Worm (Caenorhabditis elegans) whole organism, L4/young adult: ENCODE data around the gene epg-3.

ENCODE experiments used
- W03F9.2 ChIP-seq: fragments of 150-350 bp; optimal IDR thresholded peaks from 2 replicates; lab custom pipeline; 2014; ENCODE audit warnings: missing biosample characterization, missing genetic modification characterization
- dao-5 ChIP-seq: sonication (generic microtip); optimal IDR thresholded peaks from 2 replicates; lab custom pipeline; 2016; ENCODE audit warnings: missing genotype, missing genetic modification characterization, moderate library complexity, missing compliant biosample characterization
- him-1 ChIP-seq: sonication (generic microtip); optimal IDR thresholded peaks from 2 replicates; lab custom pipeline; 2016; ENCODE audit warnings: missing genotype, missing genetic modification reagents, missing genetic modification characterization, missing compliant biosample characterization

The epg-3 gene

DNA sequence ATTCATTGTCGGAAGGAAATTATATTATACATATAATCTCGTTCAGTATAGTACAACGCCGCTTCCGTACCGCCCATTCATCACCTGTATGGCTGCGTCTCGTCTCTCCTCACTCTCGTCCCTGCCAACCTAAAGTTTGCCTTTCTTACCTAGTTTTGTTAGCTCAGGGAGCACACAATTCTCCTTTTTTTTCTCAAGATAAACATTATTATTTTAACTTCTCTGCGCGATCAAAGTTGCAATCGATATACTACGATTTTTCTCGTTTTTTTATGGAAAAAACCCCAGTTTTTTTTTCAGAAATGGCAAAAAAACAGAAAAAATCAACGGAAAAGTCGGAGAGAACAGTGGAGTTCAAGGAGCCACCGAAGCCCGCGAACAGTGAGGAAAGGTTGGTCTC lies at the start of gene epg-3:
Gene epg-3, plus strand, starts transcription at position 301 of the 400 bp plus-strand sequence.
- no peak for TF ChIP-seq W03F9.2 (tag; lab: Kevin White, UChicago)
- TF ChIP-seq him-1 = no peak
- TF ChIP-seq dao-5 (tag; lab: Kevin White, UChicago) = no peak

- no peak for TF ChIP-seq dao-5 (tag; lab: Kevin White, UChicago)
- no peak for TF ChIP-seq W03F9.2 (tag; lab: Kevin White, UChicago)
Observed at ce11 chrIII:12885153-12885552, 49.4 kb upstream of the epg-3 start.

DNA sequence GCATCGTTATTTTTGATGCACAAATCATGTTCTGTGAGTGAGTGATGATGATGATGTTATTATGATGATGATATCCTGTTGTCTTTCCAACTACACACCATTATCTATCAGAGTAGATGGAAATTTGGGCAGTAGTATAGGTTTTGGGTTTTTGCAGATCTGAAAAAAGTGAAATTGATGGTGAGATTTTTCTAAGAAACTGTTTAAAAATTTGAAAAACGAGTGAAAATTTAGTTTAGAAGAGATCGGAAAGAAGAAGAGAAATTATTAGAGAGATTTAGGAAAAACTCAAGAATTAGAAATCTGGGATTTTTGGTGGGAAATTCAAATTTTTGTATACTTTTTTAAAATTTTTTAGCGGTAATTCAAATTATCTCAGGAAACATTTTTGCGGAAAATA lies 42.9 kb upstream of the epg-3 start, which contains the start of the genes Y37D8A.29 and unc-71:
Gene Y37D8A.29, minus strand, starts transcription at position 101 of the 400 bp plus-strand sequence.
Gene unc-71, minus strand, starts transcription at position 159 of the 400 bp plus-strand sequence.
- TF ChIP-seq dao-5 (tag; lab: Kevin White, UChicago) (no peak), W03F9.2 (tag; lab: Kevin White, UChicago) (no peak), him-1 (no peak)

DNA sequence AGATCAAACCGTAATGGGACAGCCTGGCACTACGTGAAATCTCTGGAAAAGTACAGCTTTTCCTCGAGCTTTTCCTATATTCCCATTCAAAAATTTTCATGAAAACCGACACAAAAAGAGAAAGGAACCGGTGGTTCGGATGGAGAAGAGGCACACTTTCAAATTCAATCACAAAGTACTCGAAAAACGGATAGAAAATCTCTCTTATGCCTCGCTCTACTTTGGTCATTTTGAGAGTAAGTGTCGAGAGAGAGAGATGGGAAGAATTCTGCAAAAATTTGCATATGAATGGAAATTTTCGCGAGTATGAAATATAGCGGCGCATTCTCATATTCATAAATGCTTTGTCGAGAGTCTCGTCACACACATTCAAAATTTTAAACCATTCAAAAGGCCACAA lies 41.8 kb upstream of the epg-3 start:
- TF ChIP-seq dao-5 (tag; lab: Kevin White, UChicago) (no peak), him-1 (no peak), W03F9.2 (tag; lab: Kevin White, UChicago) (no peak)

ce11 chrIII:12894207-12894606 lies 40.3 kb upstream of the epg-3 start:
- no peak for TF ChIP-seq W03F9.2 (tag; lab: Kevin White, UChicago)
- TF ChIP-seq him-1 = no peak
- no peak for TF ChIP-seq dao-5 (tag; lab: Kevin White, UChicago)

ce11 chrIII:12904052-12904451 lies 30.5 kb upstream of the epg-3 start:
- TF ChIP-seq dao-5 (tag; lab: Kevin White, UChicago) (no peak), W03F9.2 (tag; lab: Kevin White, UChicago) (no peak), him-1 (no peak)

DNA sequence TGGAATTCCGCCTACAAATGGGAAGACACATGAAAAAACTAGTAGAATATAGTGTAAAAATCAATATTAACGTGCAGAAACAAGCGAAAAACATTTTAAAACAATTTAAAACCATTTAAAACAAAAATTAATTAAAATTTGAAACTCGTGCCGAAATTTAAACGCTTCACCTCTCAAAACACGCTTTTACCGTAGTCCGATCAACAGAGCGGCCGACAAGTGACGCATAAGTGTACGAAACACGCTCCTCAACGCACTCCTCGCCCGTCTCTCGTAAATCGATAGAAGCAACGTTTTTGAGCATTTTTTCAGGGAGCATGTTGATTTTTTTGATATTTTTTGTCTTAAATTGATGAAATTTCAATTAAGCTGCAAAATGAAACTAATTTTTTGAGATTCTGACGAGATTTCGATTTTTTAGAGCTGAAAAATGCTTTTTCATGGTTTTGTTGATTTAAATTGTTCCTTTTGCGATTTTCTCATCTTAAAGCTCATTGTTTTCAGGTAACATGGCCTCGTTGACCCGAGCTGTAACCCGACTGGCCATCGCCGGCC lies 29.5 kb upstream of the epg-3 start, which contains the start of gene cox-5A:
Gene cox-5A, plus strand, starts transcription at position 505 of the 555 bp plus-strand sequence.
- no peak for TF ChIP-seq dao-5 (tag; lab: Kevin White, UChicago)
- TF ChIP-seq him-1 = peak; percentile 98
- peak; percentile 99 for TF ChIP-seq W03F9.2 (tag; lab: Kevin White, UChicago)

ce11 chrIII:12906611-12907037 lies 27.9 kb upstream of the epg-3 start:
- TF ChIP-seq W03F9.2 (tag; lab: Kevin White, UChicago) (no peak), him-1 (no peak), dao-5 (tag; lab: Kevin White, UChicago) (no peak)

- TF ChIP-seq him-1 (no peak), W03F9.2 (tag; lab: Kevin White, UChicago) (no peak), dao-5 (tag; lab: Kevin White, UChicago) (no peak)
Observed at ce11 chrIII:12907218-12907617, 27.3 kb upstream of the epg-3 start.

DNA sequence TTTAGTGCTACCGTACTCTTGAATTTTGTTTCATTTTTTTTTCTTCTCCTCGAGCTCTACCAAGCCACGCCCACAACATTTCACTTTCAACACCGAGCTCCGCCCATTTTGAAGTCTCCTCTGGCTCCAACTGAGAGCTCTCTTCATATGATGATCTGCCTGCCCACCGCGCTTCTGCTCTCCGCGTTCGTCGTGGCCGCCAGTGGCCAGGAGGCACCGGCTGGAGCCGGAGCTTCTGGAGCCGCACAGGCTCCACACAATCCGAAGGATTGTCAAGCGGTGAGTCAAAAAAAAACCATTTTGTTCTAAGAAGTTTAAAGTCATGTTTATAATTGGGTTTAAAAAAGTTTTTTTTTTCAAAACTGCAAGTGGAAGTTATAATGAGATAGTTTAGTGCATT lies 24.2 kb upstream of the epg-3 start, which contains the start of gene flp-14:
Gene flp-14, plus strand, starts transcription at position 146 of the 400 bp plus-strand sequence.
- no peak for TF ChIP-seq W03F9.2 (tag; lab: Kevin White, UChicago)
- TF ChIP-seq him-1 = no peak

- no peak for TF ChIP-seq dao-5 (tag; lab: Kevin White, UChicago)
- no peak for TF ChIP-seq him-1
- no peak for TF ChIP-seq W03F9.2 (tag; lab: Kevin White, UChicago)
Observed at ce11 chrIII:12916459-12916858, 18.1 kb upstream of the epg-3 start.

DNA sequence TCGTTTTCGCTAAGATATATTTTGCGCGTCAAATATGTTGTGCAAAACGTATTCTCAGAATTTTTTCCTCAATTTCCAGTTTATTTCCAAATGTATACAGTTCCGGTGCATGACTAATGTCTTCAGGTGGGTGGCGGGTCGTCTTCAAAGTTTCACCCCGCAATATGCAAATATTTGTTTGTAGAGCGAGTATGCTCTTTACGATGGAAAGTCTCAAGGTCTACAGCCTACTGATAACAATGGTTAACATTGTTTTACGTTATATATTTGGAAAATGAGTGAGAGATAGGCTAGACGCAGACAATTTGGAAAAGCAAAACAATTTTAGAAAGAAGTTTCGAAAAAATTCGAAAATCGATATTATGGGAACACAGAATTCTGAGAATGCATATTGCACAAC lies 16.7 kb upstream of the epg-3 start:
- no peak for TF ChIP-seq W03F9.2 (tag; lab: Kevin White, UChicago)
- no peak for TF ChIP-seq dao-5 (tag; lab: Kevin White, UChicago)

ce11 chrIII:12918575-12918974 lies 15.9 kb upstream of the epg-3 start, which contains the start of gene Y37D8A.16:
Gene Y37D8A.16, minus strand, starts transcription at chrIII:12918675.
- no peak for TF ChIP-seq dao-5 (tag; lab: Kevin White, UChicago)
- TF ChIP-seq W03F9.2 (tag; lab: Kevin White, UChicago) = no peak
- TF ChIP-seq him-1 = no peak

DNA sequence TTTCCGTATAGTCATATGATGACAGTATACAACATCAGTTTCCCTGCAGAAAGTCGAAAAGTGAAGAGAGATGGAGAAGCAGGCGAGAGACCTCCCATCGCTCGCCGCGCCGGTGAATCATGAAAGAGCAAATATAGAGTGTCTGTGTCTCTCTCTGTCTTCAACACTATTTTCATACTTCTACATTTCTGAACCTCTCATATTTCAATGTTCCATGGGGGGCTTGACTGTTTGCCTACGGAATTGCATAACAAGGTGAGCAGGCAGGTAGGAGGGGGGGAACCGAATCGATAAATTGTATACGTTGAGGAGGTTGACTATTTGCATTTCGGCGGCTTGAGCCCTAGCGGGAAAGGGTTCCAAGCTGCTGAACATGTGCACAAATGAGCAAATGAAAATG lies 14.6 kb upstream of the epg-3 start:
- TF ChIP-seq W03F9.2 (tag; lab: Kevin White, UChicago) = no peak
- TF ChIP-seq him-1 = no peak
- TF ChIP-seq dao-5 (tag; lab: Kevin White, UChicago) = no peak

- TF ChIP-seq W03F9.2 (tag; lab: Kevin White, UChicago) = no peak
- no peak for TF ChIP-seq him-1
- TF ChIP-seq dao-5 (tag; lab: Kevin White, UChicago) = no peak
Observed at ce11 chrIII:12920810-12921209, 13.7 kb upstream of the epg-3 start.
